Worm (Caenorhabditis elegans): Measurements from ENCODE around the gene R09E10.8.
"Not testable (repeated sequence)": the region's sequence is repeated elsewhere in the genome, so short reads cannot be mapped to it uniquely, and the experiment has no call there.

ce11 chrIV:10323368-10323767 lies 13.1 kb upstream of the R09E10.8 start:
- TF ChIP-seq B0035.1 (tag; optimal IDR thresholded peaks at IDR 0.05); sdz-38 (tag; optimal IDR thresholded peaks at IDR 0.05); F57A8.1 (GFP tag; optimal IDR thresholded peaks at IDR 0.05); snpc-4 (GFP tag; optimal IDR thresholded peaks at IDR 0.05); snpc-4 (tag; optimal IDR thresholded peaks at IDR 0.05); nhr-90 (tag; optimal IDR thresholded peaks at IDR 0.05): not testable (repeated sequence)

Data from whole organism, young adult.